Worm (Caenorhabditis elegans): ENCODE results near the gene F22E5.20.

DNA sequence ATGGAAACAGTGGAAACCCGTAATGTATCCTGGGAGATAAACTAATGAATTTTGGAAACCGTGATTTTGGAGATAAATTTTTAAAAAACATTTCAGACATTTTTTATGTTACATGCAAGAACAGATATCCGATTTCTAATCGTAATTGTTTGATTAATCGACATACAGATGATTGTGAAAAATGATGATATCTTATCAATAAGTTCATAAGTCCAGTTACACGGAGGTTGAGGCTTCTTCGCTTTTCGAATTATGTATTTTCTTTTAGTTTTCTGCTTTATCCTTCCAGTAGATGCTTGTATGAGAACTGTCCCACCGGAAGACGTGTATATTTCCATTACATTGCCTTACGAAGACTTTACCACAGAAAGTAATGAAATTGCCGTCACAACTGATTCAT, 7.8 kb downstream of the F22E5.20 start, which contains the start of gene F22E5.22:
- no peak for TF ChIP-seq ama-1 (optimal IDR thresholded peaks at IDR 0.05)
- no peak for TF ChIP-seq F13C5.2 (tag; optimal IDR thresholded peaks at IDR 0.05)
- TF ChIP-seq ceh-36 (tag; optimal IDR thresholded peaks at IDR 0.05), result no peak
- no peak for TF ChIP-seq aly-1 (tag; optimal IDR thresholded peaks at IDR 0.05)
- no peak for TF ChIP-seq scrt-1 (GFP tag; IDR thresholded peaks at IDR 0.05)
- TF ChIP-seq tbx-11 (GFP tag; IDR thresholded peaks at IDR 0.05), result no peak

All from whole organism, early embryonic.